Fruit fly (Drosophila melanogaster) whole organism, embryonic: Measurements from ENCODE around the gene Ppcs.

Source experiments
- Aef1 ChIP-seq: fragments of 200-800 bp; sonication (Bioruptor generic); IDR thresholded peaks from 3 replicates; pipeline ENCODE4 v1.3.6; 2022; ENCODE audit warnings: missing biosample characterization, missing genetic modification characterization
- Blimp-1 ChIP-seq: fragments of 200-800 bp; sonication (Bioruptor generic); optimal IDR thresholded peaks from 3 replicates; lab custom pipeline; 2018; ENCODE audit warnings: missing biosample characterization, missing genetic modification characterization, mild to moderate bottlenecking, moderate library complexity, missing genetic modification reagents
- CG10366 ChIP-seq: fragments of 200-800 bp; sonication (Bioruptor generic); IDR thresholded peaks from 2 replicates; pipeline ENCODE4 v1.3.6; 2022; ENCODE audit warnings: missing biosample characterization, missing genetic modification characterization
- CG12155 ChIP-seq: fragments of 200-800 bp; sonication (Bioruptor generic); optimal IDR thresholded peaks from 3 replicates; lab custom pipeline; 2016; ENCODE audit warnings: missing biosample characterization, missing genetic modification characterization
- CG12236 ChIP-seq: fragments of 200-800 bp; sonication (Bioruptor generic); optimal IDR thresholded peaks from 2 replicates; lab custom pipeline; 2016; ENCODE audit warnings: missing biosample characterization, missing genetic modification characterization
- CG12659 ChIP-seq: fragments of 200-800 bp; sonication (Bioruptor generic); optimal IDR thresholded peaks from 3 replicates; lab custom pipeline; 2017; ENCODE audit warnings: mild to moderate bottlenecking, missing biosample characterization, missing genetic modification reagents, missing genetic modification characterization
- CG12769 ChIP-seq: fragments of 200-800 bp; sonication (Bioruptor generic); optimal IDR thresholded peaks from 2 replicates; lab custom pipeline; 2019; ENCODE audit warnings: missing biosample characterization, mild to moderate bottlenecking, missing genetic modification characterization, moderate library complexity
- CG13424 ChIP-seq: fragments of 200-800 bp; sonication (Bioruptor generic); optimal IDR thresholded peaks from 2 replicates; lab custom pipeline; 2019; ENCODE audit warnings: missing biosample characterization, mild to moderate bottlenecking, missing genetic modification characterization, moderate library complexity
- CG17359 ChIP-seq: fragments of 200-800 bp; sonication (Bioruptor generic); optimal IDR thresholded peaks from 3 replicates; lab custom pipeline; 2018; ENCODE audit warnings: missing biosample characterization, mild to moderate bottlenecking, missing genetic modification characterization, moderate library complexity
- CG17385 ChIP-seq: fragments of 200-800 bp; sonication (Bioruptor generic); optimal IDR thresholded peaks from 3 replicates; lab custom pipeline; 2018; ENCODE audit warnings: missing biosample characterization, mild to moderate bottlenecking, missing genetic modification characterization
- CG2199 ChIP-seq: fragments of 200-800 bp; sonication (Bioruptor generic); IDR thresholded peaks from 3 replicates; pipeline ENCODE4 v1.3.6; 2022; ENCODE audit warnings: missing biosample characterization, missing genetic modification characterization
- CG4360 ChIP-seq: fragments of 200-800 bp; sonication (Bioruptor generic); IDR thresholded peaks from 2 replicates; pipeline ENCODE4 v1.3.6; 2022; ENCODE audit warnings: missing biosample characterization, missing genetic modification characterization
- CG4707 ChIP-seq: fragments of 200-800 bp; sonication (Bioruptor generic); optimal IDR thresholded peaks from 2 replicates; lab custom pipeline; 2018; ENCODE audit warnings: missing biosample characterization, mild to moderate bottlenecking, missing genetic modification characterization, moderate library complexity
- CG6272 ChIP-seq: fragments of 200-800 bp; sonication (Bioruptor generic); IDR thresholded peaks from 2 replicates; pipeline ENCODE4 v1.3.6; 2022; ENCODE audit warnings: missing biosample characterization, missing genetic modification characterization
- CkIIα-i1 ChIP-seq: fragments of 200-800 bp; sonication (Bioruptor generic); IDR thresholded peaks from 2 replicates; pipeline ENCODE4 v1.3.6; 2022; ENCODE audit warnings: missing biosample characterization, missing genetic modification characterization
- CoRest ChIP-seq: fragments of 200-800 bp; sonication (Bioruptor generic); optimal IDR thresholded peaks from 3 replicates; lab custom pipeline; 2018; ENCODE audit warnings: missing biosample characterization, mild to moderate bottlenecking, missing genetic modification characterization, moderate library complexity
- Eip74EF ChIP-seq, 2 experiments: fragments of 200-800 bp in 1 of 2; fragments of >200 bp in 1 of 2; sonication (Bioruptor generic) in 1 of 2; optimal IDR thresholded peaks; 2 replicates each; lab custom pipeline; 2017 to 2019; ENCODE audit warnings: missing biosample characterization in 2 of 2, missing genetic modification characterization in 2 of 2, mild to moderate bottlenecking in 1 of 2, moderate library complexity in 1 of 2
- Ets65A ChIP-seq: fragments of 200-800 bp; sonication (Bioruptor generic); peaks from one replicate; lab custom pipeline; 2016; ENCODE audit warnings: missing biosample characterization, missing genetic modification characterization
- Gsc ChIP-seq: fragments of 200-800 bp; sonication (Bioruptor generic); IDR thresholded peaks from 2 replicates; pipeline ENCODE4 v1.3.6; 2022; ENCODE audit warnings: missing biosample characterization, missing genetic modification characterization
- Hr78 ChIP-seq, 2 experiments: fragments of 200-800 bp in 1 of 2; fragments of >200 bp in 1 of 2; sonication (Bioruptor generic) in 1 of 2; optimal IDR thresholded peaks; 2 replicates each; lab custom pipeline; 2017 to 2019; ENCODE audit warnings: missing biosample characterization in 2 of 2, missing genetic modification characterization in 2 of 2, mild to moderate bottlenecking in 1 of 2, moderate library complexity in 1 of 2
- Med ChIP-seq: fragments of 200-800 bp; sonication (Bioruptor generic); peaks from one replicate; lab custom pipeline; 2016; ENCODE audit warnings: missing biosample characterization, missing genetic modification characterization, mild to moderate bottlenecking, inconsistent platforms, moderate library complexity
- Sry-β ChIP-seq: fragments of 200-800 bp; sonication (Bioruptor generic); optimal IDR thresholded peaks from 2 replicates; lab custom pipeline; 2018; ENCODE audit warnings: missing biosample characterization, mild to moderate bottlenecking, missing genetic modification characterization, moderate library complexity
- gem ChIP-seq: fragments of 200-800 bp; sonication (Bioruptor generic); optimal IDR thresholded peaks from 2 replicates; lab custom pipeline; 2019; ENCODE audit warnings: missing biosample characterization, mild to moderate bottlenecking, missing genetic modification characterization, moderate library complexity
- gsb ChIP-seq: fragments of 200-800 bp; sonication (Bioruptor generic); IDR thresholded peaks from 2 replicates; pipeline ENCODE4 v1.3.6; 2022; ENCODE audit warnings: missing biosample characterization, missing genetic modification characterization
- pros ChIP-seq: fragments of 200-800 bp; sonication (Bioruptor generic); optimal IDR thresholded peaks from 3 replicates; lab custom pipeline; 2019; ENCODE audit warnings: missing biosample characterization, mild to moderate bottlenecking, missing genetic modification characterization, moderate library complexity
- sqz ChIP-seq: fragments of 200-800 bp; sonication (Bioruptor generic); optimal IDR thresholded peaks from 3 replicates; lab custom pipeline; 2018; ENCODE audit warnings: missing biosample characterization, mild to moderate bottlenecking, missing genetic modification characterization
- sr ChIP-seq: fragments of 200-800 bp; sonication (Bioruptor generic); IDR thresholded peaks from 3 replicates; pipeline ENCODE4 v1.3.6; 2022; ENCODE audit warnings: missing biosample characterization, missing genetic modification characterization
- tio ChIP-seq: fragments of 200-800 bp; sonication (Bioruptor generic); optimal IDR thresholded peaks from 2 replicates; lab custom pipeline; 2017; ENCODE audit warnings: missing biosample characterization, missing genetic modification characterization, inconsistent platforms
- tna ChIP-seq: fragments of 200-800 bp; sonication (Bioruptor generic); IDR thresholded peaks from 2 replicates; pipeline ENCODE4 v1.3.6; 2022; ENCODE audit warnings: missing biosample characterization, missing genetic modification characterization; ENCODE audit not compliant: partially characterized antibody
- vvl ChIP-seq: fragments of 200-800 bp; sonication (Bioruptor generic); IDR thresholded peaks from 2 replicates; pipeline ENCODE4 v1.3.6; 2022; ENCODE audit warnings: missing biosample characterization, missing genetic modification characterization

The Ppcs gene

DNA sequence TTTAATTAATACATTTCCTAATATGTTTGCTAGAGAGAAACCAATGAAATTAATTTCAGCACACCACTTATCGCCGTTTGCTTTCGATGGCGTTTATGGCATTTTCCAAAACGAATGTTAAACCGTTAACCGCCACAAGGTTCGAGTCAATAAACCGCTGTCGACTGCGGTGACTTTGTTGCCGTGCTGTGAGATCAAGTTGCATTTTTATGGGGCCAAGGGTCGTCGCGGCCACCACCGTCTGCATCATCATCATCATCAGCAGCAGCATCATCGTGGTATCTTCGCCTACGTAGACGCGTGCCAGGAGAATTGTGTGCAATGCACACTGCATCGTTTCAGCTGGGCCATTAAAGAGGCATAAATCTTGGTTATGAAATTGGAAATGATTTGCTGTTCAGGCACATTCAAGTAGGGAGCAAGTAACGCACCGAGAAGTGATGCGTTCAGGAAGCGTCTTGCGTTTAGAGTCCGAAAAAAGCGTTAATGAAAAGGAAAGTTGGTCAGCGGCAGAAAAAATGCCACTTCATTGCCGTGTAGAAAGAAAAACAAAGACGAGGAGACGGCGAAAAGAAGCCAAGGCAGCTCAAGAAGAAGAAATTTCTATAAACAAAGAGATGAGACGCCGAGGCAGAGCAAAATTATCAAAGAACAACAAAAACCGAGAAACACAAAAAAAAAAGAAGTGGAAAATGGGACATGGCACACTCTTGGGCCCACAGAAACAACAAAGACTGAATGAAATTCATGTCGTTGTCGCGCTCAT lies 56.5 kb downstream of the Ppcs start:
- TF ChIP-seq Sry-β (no peak), CkIIα-i1 (no peak), sr (0 out of 3 replicates have a peak, but pooled peaks have one; percentile 43), CG4360 (GFP tag; lab: Robert Waterston, UW) (peak; percentile 63), CG6272 (GFP tag; lab: Robert Waterston, UW) (no peak), CG13424 (no peak), CoRest (tag; lab: Kevin White, UChicago) (no peak), tio (no peak), pros (peak; percentile 58), gem (tag; lab: Kevin White, UChicago) (no peak), Blimp-1 (GFP tag; lab: Kevin White, UChicago) (peak; percentile 86), tna (GFP tag; lab: Robert Waterston, UW) (0 out of 2 replicates have a peak, but pooled peaks have one; percentile 29), CG12155 (GFP tag; lab: Kevin White, UChicago) (no peak), Gsc (GFP tag; lab: Robert Waterston, UW) (no peak), CG12236 (GFP tag; lab: Kevin White, UChicago) (no peak), vvl (no peak), sqz (peak; percentile 44), CG10366 (GFP tag; lab: Robert Waterston, UW) (no peak), CG12769 (tag; lab: Kevin White, UChicago) (no peak), CG12659 (GFP tag; lab: Kevin White, UChicago) (no peak), Aef1 (GFP tag; lab: Robert Waterston, UW) (no peak), Med (GFP tag; lab: Kevin White, UChicago) (peak; percentile 18), CG4707 (no peak), Eip74EF (GFP tag; optimal IDR thresholded peaks at IDR 0.05; lab: Kevin White, UChicago) (no peak), Hr78 (GFP tag; optimal IDR thresholded peaks at IDR 0.05; lab: Kevin White, UChicago) (peak in 1 of 2 experiments; percentile 94), CG17359 (no peak), gsb (GFP tag; lab: Robert Waterston, UW) (no peak), CG17385 (GFP tag; lab: Kevin White, UChicago) (peak; percentile 61), CG2199 (GFP tag; lab: Robert Waterston, UW) (peak; percentile 72; the same call in 2 of the 3 replicates), Ets65A (GFP tag; lab: Kevin White, UChicago) (no peak)
